Worm (Caenorhabditis elegans) whole organism, L1 larva: ENCODE data around the gene Y45G5AM.6.

Experiments used
- C04F5.9 ChIP-seq: sonication (generic microtip); optimal IDR thresholded peaks from 2 replicates; lab custom pipeline; 2016; ENCODE audit warnings: missing genetic modification characterization, missing compliant biosample characterization
- C16A3.4 ChIP-seq: fragments of 150-350 bp; optimal IDR thresholded peaks from 2 replicates; lab custom pipeline; 2014; ENCODE audit warnings: missing biosample characterization, missing genetic modification characterization
- F16B12.6 ChIP-seq: fragments of 150-350 bp; optimal IDR thresholded peaks from 2 replicates; lab custom pipeline; 2014; ENCODE audit warnings: missing biosample characterization, missing genetic modification characterization
- aha-1 ChIP-seq: fragments of 150-350 bp; optimal IDR thresholded peaks from 2 replicates; lab custom pipeline; 2014; ENCODE audit warnings: missing biosample characterization, missing genetic modification characterization
- alr-1 ChIP-seq: fragments of 200-800 bp; sonication (Bioruptor generic); optimal IDR thresholded peaks from 2 replicates; lab custom pipeline; 2018; ENCODE audit warnings: borderline replicate concordance, mild to moderate bottlenecking, missing genetic modification characterization, missing compliant biosample characterization
- aly-2 ChIP-seq: fragments of 150-350 bp; optimal IDR thresholded peaks from 2 replicates; lab custom pipeline; 2014; ENCODE audit warnings: missing biosample characterization, missing genetic modification characterization
- ama-1 ChIP-seq: fragments of 150-350 bp; optimal IDR thresholded peaks from 2 replicates; lab custom pipeline; 2014
- ceh-8 ChIP-seq: fragments of 200-800 bp; sonication (Bioruptor generic); optimal IDR thresholded peaks from 2 replicates; lab custom pipeline; 2018; ENCODE audit warnings: mild to moderate bottlenecking, missing genetic modification characterization, moderate library complexity, missing compliant biosample characterization
- ceh-88 ChIP-seq: fragments of 200-800 bp; sonication (Bioruptor generic); IDR thresholded peaks from 2 replicates; pipeline ENCODE4 v1.3.6; 2022; ENCODE audit warnings: missing genetic modification characterization, missing compliant biosample characterization
- ceh-90 ChIP-seq: sonication (generic microtip); optimal IDR thresholded peaks from 2 replicates; lab custom pipeline; 2016; ENCODE audit warnings: missing genetic modification characterization, missing compliant biosample characterization
- ces-1 ChIP-seq: fragments of 150-350 bp; optimal IDR thresholded peaks from 2 replicates; lab custom pipeline; 2014; ENCODE audit warnings: missing biosample characterization, missing genetic modification reagents, missing genetic modification characterization
- dpl-1 ChIP-seq, 3 experiments: fragments of 150-350 bp in 2 of 3; sonication (generic microtip) in 1 of 3; optimal IDR thresholded peaks; 2 replicates each; lab custom pipeline; 2014 to 2017; ENCODE audit warnings: missing biosample characterization in 3 of 3, missing genetic modification characterization in 3 of 3, missing genetic modification reagents in 3 of 3
- efl-1 ChIP-seq, 4 experiments: fragments of 150-350 bp; optimal IDR thresholded peaks in 3 of 4; peaks in 1 of 4; 1 replicate in 1 of 4; 2 replicates in 3 of 4; lab custom pipeline; 2014; ENCODE audit warnings: missing biosample characterization in 2 of 4, missing genetic modification characterization in 2 of 4, missing genetic modification reagents in 2 of 4
- egl-27 ChIP-seq, 2 experiments: fragments of 150-350 bp in 1 of 2; sonication (generic microtip); optimal IDR thresholded peaks; 3 replicates each; lab custom pipeline; 2017 to 2018; ENCODE audit warnings: missing biosample characterization in 2 of 2, missing genetic modification characterization in 2 of 2, missing genetic modification reagents in 2 of 2
- elt-3 ChIP-seq, 6 experiments: fragments of 150-350 bp in 1 of 6; sonication (generic microtip); optimal IDR thresholded peaks; 2 replicates each; lab custom pipeline; 2017 to 2018; ENCODE audit warnings: missing biosample characterization in 6 of 6, missing genetic modification characterization in 6 of 6, inconsistent platforms in 1 of 6
- fkh-10 ChIP-seq: sonication (generic microtip); optimal IDR thresholded peaks from 2 replicates; lab custom pipeline; 2017; ENCODE audit warnings: missing biosample characterization, missing genetic modification reagents, missing genetic modification characterization
- fos-1 ChIP-seq: fragments of 150-350 bp; optimal IDR thresholded peaks from 2 replicates; lab custom pipeline; 2014; ENCODE audit warnings: missing biosample characterization, missing genetic modification characterization
- hlh-4 ChIP-seq: sonication (generic microtip); optimal IDR thresholded peaks from 2 replicates; lab custom pipeline; 2016; ENCODE audit warnings: mild to moderate bottlenecking, missing genetic modification characterization, missing compliant biosample characterization
- jun-1 ChIP-seq: fragments of 150-350 bp; optimal IDR thresholded peaks from 2 replicates; lab custom pipeline; 2014; ENCODE audit warnings: missing biosample characterization, missing genetic modification reagents, missing genetic modification characterization
- lin-13 ChIP-seq: fragments of 150-350 bp; optimal IDR thresholded peaks from 2 replicates; lab custom pipeline; 2014; ENCODE audit warnings: missing biosample characterization, missing genetic modification reagents, missing genetic modification characterization
- lin-14 ChIP-seq: fragments of 200-800 bp; sonication (Bioruptor generic); optimal IDR thresholded peaks from 2 replicates; lab custom pipeline; 2018; ENCODE audit warnings: mild to moderate bottlenecking, missing genetic modification characterization, moderate library complexity, missing compliant biosample characterization
- lin-35 ChIP-seq, 2 experiments: fragments of 150-350 bp; optimal IDR thresholded peaks; 2 replicates each; lab custom pipeline; 2014; ENCODE audit warnings: missing biosample characterization in 2 of 2, missing genetic modification characterization in 2 of 2, missing genetic modification reagents in 2 of 2
- lin-39 ChIP-seq: fragments of 150-350 bp; optimal IDR thresholded peaks from 2 replicates; lab custom pipeline; 2014; ENCODE audit warnings: missing biosample characterization, missing genetic modification reagents, missing genetic modification characterization
- mdl-1 ChIP-seq, 2 experiments: fragments of 150-350 bp; optimal IDR thresholded peaks; 2 replicates each; lab custom pipeline; 2014 to 2017; ENCODE audit warnings: missing biosample characterization in 2 of 2, missing genetic modification characterization in 2 of 2, inconsistent platforms in 1 of 2
- mef-2 ChIP-seq: fragments of 150-350 bp; optimal IDR thresholded peaks from 2 replicates; lab custom pipeline; 2014; ENCODE audit warnings: missing biosample characterization, missing genetic modification characterization
- mep-1 ChIP-seq: fragments of 150-350 bp; optimal IDR thresholded peaks from 2 replicates; lab custom pipeline; 2014; ENCODE audit warnings: missing biosample characterization, missing genetic modification characterization
- nhr-11 ChIP-seq: fragments of 150-350 bp; optimal IDR thresholded peaks from 2 replicates; lab custom pipeline; 2014; ENCODE audit warnings: missing biosample characterization, missing genetic modification characterization
- nhr-19 ChIP-seq: fragments of 200-800 bp; sonication (Bioruptor generic); conservative IDR thresholded peaks from 2 replicates; pipeline ENCODE4 v1.3.6; 2022; ENCODE audit warnings: missing genetic modification characterization, missing compliant biosample characterization
- nhr-47 ChIP-seq: sonication (generic microtip); optimal IDR thresholded peaks from 2 replicates; lab custom pipeline; 2016; ENCODE audit warnings: mild to moderate bottlenecking, missing genetic modification characterization, moderate library complexity, missing compliant biosample characterization
- nhr-71 ChIP-seq: sonication (generic microtip); optimal IDR thresholded peaks from 2 replicates; lab custom pipeline; 2016; ENCODE audit warnings: mild to moderate bottlenecking, missing genetic modification characterization, moderate library complexity, missing compliant biosample characterization
- nhr-76 ChIP-seq: sonication (generic microtip); optimal IDR thresholded peaks from 2 replicates; lab custom pipeline; 2017; ENCODE audit warnings: missing biosample characterization, missing genetic modification characterization
- nhr-77 ChIP-seq: fragments of 150-350 bp; optimal IDR thresholded peaks from 2 replicates; lab custom pipeline; 2014; ENCODE audit warnings: missing biosample characterization, missing genetic modification characterization
- nhr-84 ChIP-seq: sonication (generic microtip); optimal IDR thresholded peaks from 2 replicates; lab custom pipeline; 2017; ENCODE audit warnings: missing biosample characterization, missing genetic modification characterization
- nhr-85 ChIP-seq: sonication (generic microtip); peaks from one replicate; lab custom pipeline; 2016; ENCODE audit warnings: missing genetic modification characterization, inconsistent platforms, missing compliant biosample characterization
- pax-3 ChIP-seq: fragments of 200-800 bp; sonication (Bioruptor generic); optimal IDR thresholded peaks from 2 replicates; lab custom pipeline; 2018; ENCODE audit warnings: mild to moderate bottlenecking, missing genetic modification characterization, moderate library complexity, missing compliant biosample characterization
- pqm-1 ChIP-seq: sonication (generic microtip); optimal IDR thresholded peaks from 3 replicates; lab custom pipeline; 2017; ENCODE audit warnings: missing biosample characterization, missing genetic modification characterization
- skn-1 ChIP-seq: fragments of 150-350 bp; optimal IDR thresholded peaks from 2 replicates; lab custom pipeline; 2014; ENCODE audit warnings: missing biosample characterization, missing genetic modification characterization
- snpc-4 ChIP-seq: fragments of 150-350 bp; optimal IDR thresholded peaks from 2 replicates; lab custom pipeline; 2014; ENCODE audit warnings: missing biosample characterization, missing genetic modification characterization
- snu-23 ChIP-seq: sonication (generic microtip); optimal IDR thresholded peaks from 2 replicates; lab custom pipeline; 2016; ENCODE audit warnings: missing genetic modification characterization, missing compliant biosample characterization
- sox-4 ChIP-seq: sonication (generic microtip); optimal IDR thresholded peaks from 2 replicates; lab custom pipeline; 2016; ENCODE audit warnings: missing genetic modification characterization, missing compliant biosample characterization
- sptf-1 ChIP-seq: fragments of 150-350 bp; optimal IDR thresholded peaks from 2 replicates; lab custom pipeline; 2014; ENCODE audit warnings: missing biosample characterization, missing genetic modification characterization
- swsn-7 ChIP-seq: sonication (generic microtip); optimal IDR thresholded peaks from 2 replicates; lab custom pipeline; 2016; ENCODE audit warnings: missing genetic modification characterization, missing compliant biosample characterization
- tbx-2 ChIP-seq: sonication (generic microtip); optimal IDR thresholded peaks from 2 replicates; lab custom pipeline; 2016; ENCODE audit warnings: missing genetic modification characterization, missing compliant biosample characterization
- tlp-1 ChIP-seq: fragments of 150-350 bp; optimal IDR thresholded peaks from 2 replicates; lab custom pipeline; 2014; ENCODE audit warnings: missing biosample characterization, missing genetic modification characterization
- unc-30 ChIP-seq: sonication (generic microtip); optimal IDR thresholded peaks from 2 replicates; lab custom pipeline; 2017; ENCODE audit warnings: missing biosample characterization, missing genetic modification characterization
- unc-98 ChIP-seq: fragments of 200-800 bp; sonication (Bioruptor generic); IDR thresholded peaks from 2 replicates; pipeline ENCODE4 v1.3.6; 2022; ENCODE audit warnings: missing genetic modification characterization, missing compliant biosample characterization
- vab-15 ChIP-seq: sonication (generic microtip); optimal IDR thresholded peaks from 2 replicates; lab custom pipeline; 2017; ENCODE audit warnings: missing genotype, mild to moderate bottlenecking, missing genetic modification characterization, missing compliant biosample characterization
- xbp-1 ChIP-seq: sonication (generic microtip); optimal IDR thresholded peaks from 2 replicates; lab custom pipeline; 2016; ENCODE audit warnings: missing genetic modification characterization, missing compliant biosample characterization
- zag-1 ChIP-seq: fragments of 150-350 bp; optimal IDR thresholded peaks from 2 replicates; lab custom pipeline; 2014; ENCODE audit warnings: missing biosample characterization, missing genetic modification characterization
- ztf-11 ChIP-seq, 2 experiments: sonication (generic microtip); optimal IDR thresholded peaks; 2 replicates each; lab custom pipeline; 2016 to 2017; ENCODE audit warnings: missing genetic modification characterization in 2 of 2, missing biosample characterization in 1 of 2, missing compliant biosample characterization in 1 of 2

Y45G5AM.6 gene

DNA sequence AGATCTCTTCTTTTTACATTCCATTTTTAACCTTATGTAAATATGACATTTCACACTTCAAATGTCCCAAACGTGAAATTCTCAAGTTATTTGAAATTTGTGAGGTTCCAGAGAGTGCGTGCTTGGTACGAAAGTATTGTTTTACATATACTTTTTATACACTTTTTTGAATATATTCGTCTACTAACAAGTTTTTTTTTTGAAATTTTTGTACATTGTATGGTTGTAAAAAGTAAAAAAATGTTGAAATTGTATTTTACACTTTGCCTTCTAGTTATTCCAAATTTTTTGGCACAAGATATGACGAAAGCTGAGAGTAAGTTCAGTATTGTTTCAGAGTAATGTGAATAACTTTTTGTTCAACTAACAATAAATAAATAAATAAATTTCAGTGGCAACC, 17.4 kb downstream of the Y45G5AM.6 start, which contains the start of gene lgc-1:
Gene lgc-1, plus strand, starts transcription at position 301 of the 400 bp plus-strand sequence.
- TF ChIP-seq ceh-8 (GFP tag; lab: Kevin White, UChicago) (no peak), sox-4 (no peak), swsn-7 (tag; lab: Kevin White, UChicago) (no peak), hlh-4 (tag; lab: Kevin White, UChicago) (no peak), C04F5.9 (tag; lab: Kevin White, UChicago) (no peak), unc-30 (no peak), tbx-2 (no peak), jun-1 (tag; lab: Kevin White, UChicago) (no peak), nhr-85 (tag; lab: Kevin White, UChicago) (no peak), vab-15 (tag; lab: Kevin White, UChicago) (no peak), mdl-1 (tag; optimal IDR thresholded peaks at IDR 0.05; lab: Kevin White, UChicago) (no peak), ceh-88 (GFP tag; lab: Robert Waterston, UW) (no peak), xbp-1 (tag; lab: Kevin White, UChicago) (no peak), nhr-84 (tag; lab: Kevin White, UChicago) (no peak), nhr-71 (no peak), nhr-11 (tag; lab: Kevin White, UChicago) (no peak)

DNA sequence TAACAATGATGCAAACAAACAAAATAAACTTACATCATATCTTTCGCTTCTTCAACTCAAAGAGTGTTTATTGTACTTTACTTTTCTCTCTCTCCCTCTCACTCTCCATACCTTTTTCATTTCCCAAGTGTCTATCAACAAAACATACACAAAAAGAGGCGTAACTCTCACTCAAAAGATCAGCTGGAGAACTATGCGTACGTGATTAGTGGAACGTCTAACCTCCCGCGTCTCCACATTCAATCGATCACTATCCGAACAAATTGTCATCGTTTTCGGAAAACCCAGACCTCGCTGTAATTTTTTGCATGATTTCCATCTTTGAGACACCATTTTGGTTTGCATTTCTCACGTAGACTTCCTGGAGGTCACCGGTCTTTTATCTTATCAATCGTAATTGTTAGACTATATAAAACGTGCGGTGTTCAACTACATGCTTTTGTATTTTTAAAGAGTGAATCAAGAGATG, 20.6 kb downstream of the Y45G5AM.6 start, which contains the start of gene nhr-57:
Gene nhr-57, plus strand, starts transcription at position 419 of the 469 bp plus-strand sequence.
- TF ChIP-seq mep-1 (tag; lab: Kevin White, UChicago) (peak; percentile 50), pqm-1 (tag; lab: Kevin White, UChicago) (no peak), nhr-71 (peak; percentile 84), egl-27 (tag; optimal IDR thresholded peaks at IDR 0.05; lab: Kevin White, UChicago) (peak in 1 of 2 experiments; percentile 7), lin-13 (GFP tag; lab: Kevin White, UChicago) (peak; percentile 9), snu-23 (GFP tag; lab: Kevin White, UChicago) (peak; percentile 76), nhr-47 (tag; lab: Kevin White, UChicago) (peak; percentile 64), alr-1 (no peak), fos-1 (tag; lab: Kevin White, UChicago) (peak; percentile 64), mef-2 (no peak), nhr-77 (tag; lab: Kevin White, UChicago) (peak; percentile 83), snpc-4 (tag; lab: Kevin White, UChicago) (no peak), nhr-19 (GFP tag; lab: Robert Waterston, UW) (peak; percentile 79), tbx-2 (peak; percentile 74), C16A3.4 (tag; lab: Kevin White, UChicago) (peak; percentile 59), ceh-88 (GFP tag; lab: Robert Waterston, UW) (0 out of 2 replicates have a peak, but pooled peaks have one; percentile 24), nhr-85 (tag; lab: Kevin White, UChicago) (peak; percentile 95), hlh-4 (tag; lab: Kevin White, UChicago) (no peak), ama-1 (lab: Kevin White, UChicago) (no peak), dpl-1 (GFP tag; optimal IDR thresholded peaks at IDR 0.05; lab: Kevin White, UChicago) (peak in 2 of 3 experiments; percentile 16 to 44), fkh-10 (no peak), unc-30 (no peak), skn-1 (tag; lab: Kevin White, UChicago) (peak; percentile 92), lin-35 (GFP tag; optimal IDR thresholded peaks at IDR 0.05; lab: Kevin White, UChicago) (peak; percentile 29 to 66), lin-39 (tag; lab: Kevin White, UChicago) (no peak), ztf-11 (tag; optimal IDR thresholded peaks at IDR 0.05; lab: Kevin White, UChicago) (no peak), elt-3 (tag; optimal IDR thresholded peaks at IDR 0.05; lab: Kevin White, UChicago) (peak in 3 of 6 experiments; percentile 39 to 98 (median 89)), pax-3 (peak; percentile 45), sptf-1 (tag; lab: Kevin White, UChicago) (no peak), aly-2 (tag; lab: Kevin White, UChicago) (no peak), zag-1 (no peak), efl-1 (optimal IDR thresholded peaks at IDR 0.05; lab: Kevin White, UChicago) (peak; percentile 50 to 54), efl-1 (GFP tag; optimal IDR thresholded peaks at IDR 0.05 in 1 of 2; lab: Kevin White, UChicago) (peak in 1 of 2 experiments; percentile 92), swsn-7 (tag; lab: Kevin White, UChicago) (peak; percentile 51), jun-1 (tag; lab: Kevin White, UChicago) (peak; percentile 26), ceh-90 (no peak), ces-1 (GFP tag; lab: Kevin White, UChicago) (no peak), C04F5.9 (tag; lab: Kevin White, UChicago) (peak; percentile 21), aha-1 (tag; lab: Kevin White, UChicago) (peak; percentile 100), tlp-1 (no peak), lin-14 (GFP tag; lab: Kevin White, UChicago) (peak; percentile 91), mdl-1 (tag; optimal IDR thresholded peaks at IDR 0.05; lab: Kevin White, UChicago) (peak in 1 of 2 experiments; percentile 77), nhr-76 (tag; lab: Kevin White, UChicago) (no peak), F16B12.6 (no peak), unc-98 (GFP tag; lab: Robert Waterston, UW) (no peak)
